Fruit fly (Drosophila melanogaster): ENCODE measurements around the gene CG33181.

Gene CG33181

dm6 chrX:8522504-8522903 is 33.4 kb downstream of the CG33181 start:
- no peak for TF ChIP-seq CG17801 (GFP tag; optimal IDR thresholded peaks at IDR 0.05; ENCODE audit: partially characterized antibody)

DNA sequence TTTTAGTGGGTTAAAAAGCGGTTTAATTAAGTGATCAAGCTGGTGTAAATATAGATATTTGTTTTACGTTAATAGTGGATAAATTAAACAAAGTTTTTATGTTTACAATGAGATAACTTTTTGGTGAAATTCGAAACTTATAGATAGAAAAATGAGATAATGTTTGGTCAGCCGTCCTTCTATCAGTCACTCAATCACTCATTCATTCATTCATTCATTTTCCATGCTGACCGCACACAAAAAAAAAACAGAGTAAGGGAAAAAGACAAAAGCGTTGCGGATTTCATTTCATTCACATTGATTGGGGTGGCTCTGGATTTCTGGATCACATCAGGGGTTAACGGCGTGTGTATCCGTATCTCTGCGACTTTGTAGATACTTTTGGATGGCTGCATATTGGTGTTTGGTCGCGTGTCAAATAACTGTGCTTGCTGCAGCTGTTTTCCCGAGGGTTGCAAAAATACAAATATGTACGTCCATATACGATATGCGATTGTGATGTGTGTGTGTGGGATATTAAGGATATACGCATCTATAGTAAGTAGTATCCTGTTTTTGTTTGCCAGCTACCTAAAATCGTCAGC is 34.5 kb downstream of the CG33181 start:
- TF ChIP-seq CG17801 (GFP tag; optimal IDR thresholded peaks at IDR 0.05; ENCODE audit: partially characterized antibody), result no peak

dm6 chrX:8529598-8529997 is 40.5 kb downstream of the CG33181 start, which contains the start of gene PIP82:
TSS of gene PIP82 (minus strand) at chrX:8529698.
- no peak for TF ChIP-seq CG17801 (GFP tag; optimal IDR thresholded peaks at IDR 0.05; ENCODE audit: partially characterized antibody)

dm6 chrX:8531775-8532174 is 42.6 kb downstream of the CG33181 start:
- TF ChIP-seq CG17801 (GFP tag; optimal IDR thresholded peaks at IDR 0.05; ENCODE audit: partially characterized antibody), result no peak

dm6 chrX:8533589-8534320 is 44.6 kb downstream of the CG33181 start:
- peak; percentile 91 for TF ChIP-seq CG17801 (GFP tag; optimal IDR thresholded peaks at IDR 0.05; ENCODE audit: partially characterized antibody)

- no peak for TF ChIP-seq CG17801 (GFP tag; optimal IDR thresholded peaks at IDR 0.05; ENCODE audit: partially characterized antibody)
Observed at dm6 chrX:8534321-8534661, 45.1 kb downstream of the CG33181 start.

DNA sequence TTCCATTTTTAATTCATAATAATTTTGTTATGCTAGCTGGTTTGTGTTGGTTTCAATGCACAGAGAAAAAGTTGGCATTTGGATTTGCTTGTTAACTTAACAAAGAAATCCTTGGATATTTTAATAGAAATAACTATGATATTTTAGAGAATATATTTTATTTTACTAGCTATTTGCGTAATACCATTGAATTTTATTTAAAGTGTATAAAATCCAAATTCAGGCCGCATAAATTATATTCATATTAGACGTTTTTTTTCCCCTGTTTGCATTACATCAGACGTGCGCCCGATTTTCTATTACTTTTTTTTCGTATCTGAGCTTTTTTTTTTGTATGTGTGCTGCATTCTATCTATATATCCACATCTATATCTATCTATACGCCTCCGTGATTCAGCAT is 45.6 kb downstream of the CG33181 start:
- no peak for TF ChIP-seq CG17801 (GFP tag; optimal IDR thresholded peaks at IDR 0.05; ENCODE audit: partially characterized antibody)

DNA sequence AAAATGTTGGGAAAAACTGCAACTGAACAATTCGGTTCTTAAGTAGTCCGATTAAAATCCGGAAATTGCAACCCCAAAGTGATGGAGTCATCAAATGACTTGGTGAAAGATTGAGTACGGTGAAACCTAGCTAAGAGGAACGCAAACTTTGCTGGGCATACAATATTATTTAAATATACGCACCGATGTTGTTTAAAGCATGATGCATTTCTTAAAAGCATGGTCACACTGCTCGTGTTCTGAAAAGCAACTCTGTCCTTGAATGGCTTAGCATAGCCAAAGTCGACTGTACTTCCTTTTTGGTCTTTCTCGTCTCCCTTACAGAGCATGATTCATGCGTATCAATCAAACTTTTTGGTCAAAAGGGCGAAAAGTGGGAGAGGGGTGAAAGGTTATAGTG is 47.5 kb downstream of the CG33181 start:
- TF ChIP-seq CG17801 (GFP tag; optimal IDR thresholded peaks at IDR 0.05; ENCODE audit: partially characterized antibody), result no peak

DNA sequence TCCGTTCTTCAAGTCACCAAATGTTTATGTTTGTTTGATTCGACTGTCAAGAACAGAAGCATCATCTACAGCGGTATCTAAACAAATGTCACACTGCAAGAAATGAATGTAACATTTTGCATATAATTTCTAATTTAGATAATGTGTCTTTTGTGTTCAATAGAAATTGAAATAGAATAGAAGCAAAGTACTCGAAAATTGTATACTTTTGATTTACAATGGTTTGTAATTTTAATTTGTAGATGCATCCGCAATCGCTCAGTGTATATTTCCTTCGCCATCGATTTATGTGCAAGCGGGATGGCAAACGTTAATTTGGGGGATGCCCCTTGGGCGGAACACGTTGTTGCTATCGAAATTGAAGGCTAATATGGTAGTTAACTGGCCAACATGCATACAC is 49.0 kb downstream of the CG33181 start:
- TF ChIP-seq CG17801 (GFP tag; optimal IDR thresholded peaks at IDR 0.05; ENCODE audit: partially characterized antibody), result no peak

DNA sequence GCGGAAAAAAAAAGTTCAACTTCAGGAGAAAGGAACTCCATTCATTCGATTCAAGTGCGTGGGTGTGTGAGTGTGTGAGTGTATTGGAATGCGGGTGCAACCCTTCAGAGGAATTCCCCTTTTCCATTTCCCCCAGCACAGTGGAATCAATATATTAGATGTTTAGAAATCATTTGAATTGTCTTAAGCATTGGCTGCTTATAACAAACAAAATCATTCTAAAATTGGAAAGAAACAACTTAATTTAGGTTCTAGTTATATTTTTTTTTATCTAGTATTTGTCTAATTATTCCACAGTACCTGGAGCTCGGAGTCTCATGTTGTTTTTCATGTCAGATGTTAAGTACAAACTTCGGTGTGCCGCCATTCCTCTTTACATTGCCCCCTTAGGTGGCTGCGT is 49.8 kb downstream of the CG33181 start:
- TF ChIP-seq CG17801 (GFP tag; optimal IDR thresholded peaks at IDR 0.05; ENCODE audit: partially characterized antibody), result no peak

DNA sequence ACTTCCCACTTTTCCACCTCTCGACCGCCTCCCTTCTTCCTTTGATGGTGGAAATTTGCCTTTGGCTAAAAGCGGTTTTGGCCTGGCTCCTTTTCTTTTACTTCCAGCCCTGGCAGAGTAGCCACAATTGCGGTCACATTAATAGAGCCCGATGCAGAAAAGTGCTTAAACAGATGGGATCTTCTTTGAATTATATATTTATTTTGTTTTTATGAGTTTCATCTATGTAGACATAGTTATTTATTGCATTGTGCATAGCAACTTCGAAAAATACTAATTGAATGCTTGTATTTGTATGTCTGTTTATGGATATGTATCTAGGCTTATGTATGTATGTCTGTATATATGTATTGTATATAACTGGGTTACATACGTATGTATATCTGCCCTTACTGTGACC is 52.8 kb downstream of the CG33181 start:
- TF ChIP-seq CG17801 (GFP tag; optimal IDR thresholded peaks at IDR 0.05; ENCODE audit: partially characterized antibody), result no peak

- no peak for TF ChIP-seq CG17801 (GFP tag; optimal IDR thresholded peaks at IDR 0.05; ENCODE audit: partially characterized antibody)
Observed at dm6 chrX:8542728-8543127, 53.6 kb downstream of the CG33181 start.

DNA sequence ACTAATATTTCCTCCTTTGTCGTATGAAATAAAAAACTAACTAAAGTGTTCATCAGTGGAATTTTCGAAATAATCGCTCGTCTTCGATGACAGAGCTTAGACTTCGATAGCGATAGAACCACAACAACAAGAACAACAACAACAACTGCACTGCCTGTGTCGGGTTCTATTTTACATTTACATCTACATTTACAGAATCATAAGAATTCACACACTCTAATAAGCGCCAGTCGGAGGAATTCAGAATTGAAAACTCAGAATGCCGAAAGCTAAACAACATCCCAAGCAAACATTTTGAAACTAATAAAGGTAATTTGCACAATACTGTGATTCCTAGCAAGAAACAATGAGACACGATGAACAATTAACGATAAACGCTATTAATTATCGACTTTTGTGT is 65.2 kb downstream of the CG33181 start:
- no peak for TF ChIP-seq CG17801 (GFP tag; optimal IDR thresholded peaks at IDR 0.05; ENCODE audit: partially characterized antibody)

DNA sequence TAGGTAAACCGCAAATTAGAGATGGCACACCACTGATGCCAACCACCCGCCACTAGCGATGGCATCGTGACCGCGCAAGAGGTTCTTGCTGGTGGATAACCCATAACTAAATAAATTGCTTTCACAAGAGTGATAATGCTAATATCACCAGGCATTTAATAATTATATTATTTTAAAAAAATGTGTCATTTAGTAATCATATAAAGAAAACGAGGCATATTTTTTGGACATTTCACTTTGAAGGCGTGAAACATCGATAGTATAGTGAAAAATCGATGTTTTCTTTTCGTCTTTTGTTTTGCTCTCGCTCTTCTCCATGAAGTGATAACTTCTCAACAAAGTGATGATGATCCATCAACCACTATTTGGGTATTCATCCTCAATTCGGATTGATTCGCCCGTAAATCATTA is 69.6 kb downstream of the CG33181 start, which contains the start of gene IntS4:
IntS4 (minus strand) TSS at position 20 of the 411 bp plus-strand sequence.
- TF ChIP-seq CG17801 (GFP tag; optimal IDR thresholded peaks at IDR 0.05; ENCODE audit: partially characterized antibody), result peak; percentile 88

DNA sequence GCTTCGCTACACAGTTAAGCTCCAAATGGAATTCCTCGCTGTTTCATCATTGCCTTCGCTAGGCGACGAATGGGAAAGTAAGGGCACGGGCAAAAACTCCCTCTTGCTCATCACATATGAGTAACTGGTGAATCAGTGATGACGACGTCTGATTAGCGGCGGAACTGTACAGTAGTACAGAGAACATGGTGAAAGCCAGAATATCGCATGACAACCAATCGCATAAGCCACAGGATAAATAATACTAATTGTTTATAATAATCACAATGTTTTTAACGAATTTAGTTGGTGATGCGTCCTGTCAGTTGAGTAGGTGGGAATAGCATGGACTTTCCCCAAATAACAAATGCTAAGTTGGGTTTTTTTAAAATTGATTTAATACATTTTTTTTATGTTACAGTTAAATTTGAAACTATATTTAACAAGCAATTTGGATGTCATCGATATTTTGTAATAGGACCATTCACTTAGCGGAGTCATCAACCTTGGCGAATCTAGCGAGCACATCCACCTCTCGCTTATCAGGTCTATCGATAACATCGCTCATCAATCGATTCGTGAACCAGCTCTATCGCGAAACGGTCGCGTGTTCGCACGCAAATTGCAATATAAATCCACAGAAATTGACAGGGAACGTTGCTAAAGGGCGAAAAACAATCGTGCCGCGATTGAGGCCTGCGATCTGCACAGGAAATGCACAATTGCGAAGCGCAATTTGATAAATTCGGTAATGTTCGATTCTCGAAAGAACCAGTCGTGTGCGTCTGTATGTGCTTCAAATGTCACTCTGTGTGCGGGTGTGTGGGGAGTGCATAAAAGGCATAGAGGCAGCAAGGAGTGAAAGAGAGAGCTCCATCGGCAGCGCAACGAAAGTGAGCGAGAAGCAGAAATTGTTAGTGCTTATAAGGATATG is 71.2 kb downstream of the CG33181 start, which contains the start of the genes CG12112 and Trf4-1:
CG12112 (minus strand) TSS at position 106 of the 913 bp plus-strand sequence.
Trf4-1 (plus strand) TSS at position 236 of the 913 bp plus-strand sequence.
- TF ChIP-seq CG17801 (GFP tag; optimal IDR thresholded peaks at IDR 0.05; ENCODE audit: partially characterized antibody), result peak; percentile 55
